Fruit fly (Drosophila melanogaster): ENCODE data around the gene CG17803.

DNA sequence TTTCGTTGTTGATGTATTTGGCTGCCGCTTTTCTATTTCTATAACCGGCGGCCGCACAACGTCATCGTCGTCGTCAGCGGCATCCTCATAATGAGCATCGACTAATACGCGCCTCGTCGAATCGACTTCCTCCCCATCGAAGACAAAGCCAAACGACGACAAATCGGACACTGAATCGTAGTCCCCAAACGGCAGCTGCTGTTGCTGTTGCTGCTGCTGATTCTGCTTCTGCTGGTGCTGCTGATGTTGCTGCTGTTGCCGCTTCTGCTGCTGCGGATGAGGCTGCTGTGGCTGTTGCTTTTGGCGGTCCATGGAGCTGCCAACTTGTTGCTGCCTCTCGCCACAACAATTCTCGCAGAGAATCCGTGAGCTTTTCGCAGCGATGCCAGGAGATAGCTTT, 18.2 kb downstream of the CG17803 start:
- TF ChIP-seq CG6808 (GFP tag; optimal IDR thresholded peaks at IDR 0.05): no peak
- TF ChIP-seq Sox14 (GFP tag; optimal IDR thresholded peaks at IDR 0.05): no peak
- no peak for TF ChIP-seq fd85E (GFP tag; optimal IDR thresholded peaks at IDR 0.05)
- TF ChIP-seq cyc (GFP tag; optimal IDR thresholded peaks at IDR 0.05): no peak

Data from whole organism, prepupa.